Fruit fly (Drosophila melanogaster): Measurements from ENCODE around the gene CG3168.

CG3168 gene

dm6 chrX:6744088-6744487 is 4.3 kb upstream of the CG3168 start, which contains the start of gene RpL17 (continued):
- TF ChIP-seq Fer3 (tag; optimal IDR thresholded peaks at IDR 0.05) (peak; percentile 77), nmo (GFP tag; optimal IDR thresholded peaks at IDR 0.05) (peak; percentile 75), CG10543 (GFP tag; optimal IDR thresholded peaks at IDR 0.05) (peak; percentile 89), ems (GFP tag; optimal IDR thresholded peaks at IDR 0.05) (peak; percentile 49), exex (tag; optimal IDR thresholded peaks at IDR 0.05) (peak; percentile 42), CG42726 (GFP tag; IDR thresholded peaks at IDR 0.05; ENCODE audit: partially characterized antibody) (peak; percentile 52; the same call in 1 of the 2 replicates), btn (GFP tag; optimal IDR thresholded peaks at IDR 0.05) (peak; percentile 73), MTF-1 (GFP tag; optimal IDR thresholded peaks at IDR 0.05; ENCODE audit: borderline replicate concordance) (peak; percentile 86), ken (GFP tag; IDR thresholded peaks at IDR 0.05) (peak; percentile 90), unpg (GFP tag; optimal IDR thresholded peaks at IDR 0.05) (peak; percentile 83), CG32767 (GFP tag; IDR thresholded peaks at IDR 0.05) (peak; percentile 55), repo (GFP tag; optimal IDR thresholded peaks at IDR 0.05) (peak; percentile 84), Six4 (GFP tag; optimal IDR thresholded peaks at IDR 0.05) (no peak), CG10431 (GFP tag; optimal IDR thresholded peaks at IDR 0.05) (peak; percentile 84), CG6854 (GFP tag; optimal IDR thresholded peaks at IDR 0.05) (peak; percentile 86), CG17802 (tag; optimal IDR thresholded peaks at IDR 0.05) (peak; percentile 53), hkb (optimal IDR thresholded peaks at IDR 0.05) (peak; percentile 79), hkb (GFP tag; IDR thresholded peaks at IDR 0.05) (peak; percentile 85), CG13894 (tag; optimal IDR thresholded peaks at IDR 0.05) (peak; percentile 69), disco-r (GFP tag; optimal IDR thresholded peaks at IDR 0.05) (peak; percentile 80), CG10267 (tag; optimal IDR thresholded peaks at IDR 0.05) (peak; percentile 96), CG8290 (GFP tag; optimal IDR thresholded peaks at IDR 0.05) (peak; percentile 91), CG8290 (tag; optimal IDR thresholded peaks at IDR 0.05) (peak; percentile 71 to 96), Dfd (GFP tag; optimal IDR thresholded peaks at IDR 0.05) (no peak), YL-1 (GFP tag; optimal IDR thresholded peaks at IDR 0.05) (peak; percentile 98), Rx (GFP tag; IDR thresholded peaks at IDR 0.05) (peak; percentile 79), zfh2 (GFP tag; optimal IDR thresholded peaks at IDR 0.05) (peak; percentile 84), knrl (GFP tag; IDR thresholded peaks at IDR 0.05; ENCODE audit: partially characterized antibody) (peak; percentile 44; the same call in 1 of the 3 replicates), cad (GFP tag; optimal IDR thresholded peaks at IDR 0.05) (no peak), ftz-f1 (GFP tag; optimal IDR thresholded peaks at IDR 0.05) (peak; percentile 68), CG2199 (GFP tag; IDR thresholded peaks at IDR 0.05) (peak; percentile 58; the same call in 1 of the 3 replicates), Fer1 (GFP tag; optimal IDR thresholded peaks at IDR 0.05) (peak; percentile 92), CG34376 (GFP tag; optimal IDR thresholded peaks at IDR 0.05) (peak; percentile 89), sisA (GFP tag; IDR thresholded peaks at IDR 0.05) (peak; percentile 73), slou (GFP tag; optimal IDR thresholded peaks at IDR 0.05) (peak; percentile 73), Jarid2 (GFP tag; optimal IDR thresholded peaks at IDR 0.05) (peak; percentile 58), CG11085 (GFP tag; IDR thresholded peaks at IDR 0.05) (peak; percentile 80), CG7556 (GFP tag; optimal IDR thresholded peaks at IDR 0.05) (peak; percentile 65), nom (GFP tag; optimal IDR thresholded peaks at IDR 0.05) (peak; percentile 74), Adf1 (GFP tag; IDR thresholded peaks at IDR 0.05) (peak; percentile 41; the same call in 1 of the 2 replicates), CG6175 (GFP tag; IDR thresholded peaks at IDR 0.05) (peak; percentile 81; the same call in 2 of the 3 replicates), Dbx (GFP tag; IDR thresholded peaks at IDR 0.05) (peak; percentile 92), CG8944 (GFP tag; optimal IDR thresholded peaks at IDR 0.05) (peak; percentile 78), CG4424 (GFP tag; optimal IDR thresholded peaks at IDR 0.05) (peak; percentile 63), CG9215 (GFP tag; IDR thresholded peaks at IDR 0.05) (peak; percentile 60), Max (GFP tag; optimal IDR thresholded peaks at IDR 0.05) (peak; percentile 57), CG5180 (GFP tag; optimal IDR thresholded peaks at IDR 0.05) (peak; percentile 61), sd (tag; optimal IDR thresholded peaks at IDR 0.05) (no peak), CG11504 (tag; optimal IDR thresholded peaks at IDR 0.05) (peak; percentile 74), CG10321 (GFP tag; IDR thresholded peaks at IDR 0.05) (peak; percentile 69; the same call in 1 of the 2 replicates), E2f2 (GFP tag; IDR thresholded peaks at IDR 0.05) (peak; percentile 65)

Data from whole organism, embryonic.